Fruit fly (Drosophila melanogaster) whole organism, wandering third instar larva: ENCODE results near the gene CG9338.

ENCODE experiments used
- Abd-B ChIP-seq: fragments of >200 bp; optimal IDR thresholded peaks from 2 replicates; lab custom pipeline; 2017; ENCODE audit warnings: missing biosample characterization, missing genetic modification characterization
- CG32264 ChIP-seq: fragments of 200-800 bp; sonication (Bioruptor generic); optimal IDR thresholded peaks from 2 replicates; lab custom pipeline; 2016; ENCODE audit warnings: missing biosample characterization, missing genetic modification characterization
- CG9705 ChIP-seq: fragments of 200-800 bp; sonication (Bioruptor generic); optimal IDR thresholded peaks from 2 replicates; lab custom pipeline; 2018; ENCODE audit warnings: missing biosample characterization, mild to moderate bottlenecking, missing genetic modification characterization
- CrebA ChIP-seq: fragments of 200-800 bp; sonication (Bioruptor generic); optimal IDR thresholded peaks from 2 replicates; lab custom pipeline; 2016; ENCODE audit warnings: missing biosample characterization, mild to moderate bottlenecking, missing genetic modification characterization, borderline replicate concordance
- Dif ChIP-seq: fragments of 200-275, 200-300 bp; sonication (Bioruptor generic); optimal IDR thresholded peaks from 2 replicates; lab custom pipeline; 2018; ENCODE audit warnings: missing biosample characterization, missing genetic modification characterization; ENCODE audit not compliant: partially characterized antibody
- HLH106 ChIP-seq: fragments of 200-800 bp; optimal IDR thresholded peaks from 3 replicates; lab custom pipeline; 2019; ENCODE audit warnings: missing biosample characterization, mild to moderate bottlenecking, missing genetic modification characterization, moderate library complexity
- Hr78 ChIP-seq: fragments of >200 bp; optimal IDR thresholded peaks from 2 replicates; lab custom pipeline; 2017; ENCODE audit warnings: missing biosample characterization, missing genetic modification characterization
- Hr83 ChIP-seq: fragments of 200-300 bp; sonication (Bioruptor generic); optimal IDR thresholded peaks from 2 replicates; lab custom pipeline; 2016; ENCODE audit warnings: missing biosample characterization, mild to moderate bottlenecking, missing genetic modification characterization, moderate library complexity; ENCODE audit not compliant: poor library complexity, severe bottlenecking
- Jra ChIP-seq: sonication (Bioruptor generic); optimal IDR thresholded peaks from 2 replicates; lab custom pipeline; 2016; ENCODE audit warnings: missing biosample characterization, missing genetic modification characterization
- Mio ChIP-seq: sonication (Bioruptor generic); optimal IDR thresholded peaks from 2 replicates; lab custom pipeline; 2016; ENCODE audit warnings: missing biosample characterization, missing genetic modification characterization
- Myc ChIP-seq: fragments of >200 bp; optimal IDR thresholded peaks from 2 replicates; lab custom pipeline; 2017
- N ChIP-seq: fragments of >200 bp; optimal IDR thresholded peaks from 2 replicates; lab custom pipeline; 2018; ENCODE audit warnings: missing biosample characterization, missing external identifiers, missing genetic modification characterization
- Sp1 ChIP-seq: fragments of 200-800 bp; sonication (Bioruptor generic); optimal IDR thresholded peaks from 3 replicates; lab custom pipeline; 2019; ENCODE audit warnings: missing biosample characterization, mild to moderate bottlenecking, missing genetic modification characterization, moderate library complexity
- Vsx2 ChIP-seq: fragments of 200-300, 225-300 bp; sonication (Bioruptor generic); optimal IDR thresholded peaks from 2 replicates; lab custom pipeline; 2018; ENCODE audit warnings: missing biosample characterization, missing genetic modification characterization; ENCODE audit not compliant: partially characterized antibody
- br ChIP-seq: fragments of 200-800 bp; sonication (Bioruptor generic); optimal IDR thresholded peaks from 2 replicates; lab custom pipeline; 2016; ENCODE audit warnings: missing biosample characterization, missing genetic modification characterization
- brk ChIP-seq: fragments of 200-800 bp; sonication (Bioruptor generic); optimal IDR thresholded peaks from 2 replicates; lab custom pipeline; 2016; ENCODE audit warnings: missing biosample characterization, mild to moderate bottlenecking, missing genetic modification characterization
- dl ChIP-seq, 2 experiments: fragments of 175-275, 200-275 bp in 1 of 2; fragments of 200-275 bp in 1 of 2; sonication (Bioruptor generic); optimal IDR thresholded peaks; lab custom pipeline; 2018; ENCODE audit warnings: mild to moderate bottlenecking in 2 of 2, missing biosample characterization in 2 of 2, missing genetic modification characterization in 2 of 2, moderate library complexity in 2 of 2; ENCODE audit not compliant: partially characterized antibody in 2 of 2, insufficient read depth in 1 of 2
- dmrt93B ChIP-seq: fragments of 200-800 bp; sonication (Bioruptor generic); optimal IDR thresholded peaks from 2 replicates; lab custom pipeline; 2018; ENCODE audit warnings: missing biosample characterization, mild to moderate bottlenecking, missing genetic modification characterization
- ey ChIP-seq: fragments of 200-800 bp; sonication (Bioruptor generic); optimal IDR thresholded peaks from 2 replicates; lab custom pipeline; 2016; ENCODE audit warnings: missing biosample characterization, missing genetic modification characterization
- foxo ChIP-seq, 2 experiments: fragments of 200-800 bp; sonication (Bioruptor generic); optimal IDR thresholded peaks; 2 replicates in 1 of 2; 3 replicates in 1 of 2; lab custom pipeline; 2016 to 2017; ENCODE audit warnings: missing biosample characterization in 2 of 2, missing genetic modification characterization in 2 of 2
- fru ChIP-seq: fragments of 200-800 bp; sonication (Bioruptor generic); optimal IDR thresholded peaks from 3 replicates; lab custom pipeline; 2016; ENCODE audit warnings: missing biosample characterization, mild to moderate bottlenecking, missing genetic modification characterization
- h ChIP-seq: fragments of 200-800 bp; sonication (Bioruptor generic); optimal IDR thresholded peaks from 3 replicates; lab custom pipeline; 2016; ENCODE audit warnings: missing biosample characterization, mild to moderate bottlenecking, missing genetic modification characterization
- jim ChIP-seq: fragments of 175-275, 200-325 bp; sonication (Bioruptor generic); optimal IDR thresholded peaks from 2 replicates; lab custom pipeline; 2016; ENCODE audit warnings: missing biosample characterization, mild to moderate bottlenecking, missing genetic modification characterization
- lola ChIP-seq: fragments of >200 bp; optimal IDR thresholded peaks from 2 replicates; lab custom pipeline; 2017; ENCODE audit warnings: missing biosample characterization, missing genetic modification characterization
- pan ChIP-seq: fragments of >200 bp; optimal IDR thresholded peaks from 2 replicates; lab custom pipeline; 2017
- rgr ChIP-seq: fragments of 200-800 bp; sonication (Bioruptor generic); optimal IDR thresholded peaks from 3 replicates; lab custom pipeline; 2016; ENCODE audit warnings: missing biosample characterization, mild to moderate bottlenecking, missing genetic modification characterization
- sage ChIP-seq: fragments of 200-800 bp; sonication (Bioruptor generic); optimal IDR thresholded peaks from 2 replicates; lab custom pipeline; 2016; ENCODE audit warnings: missing biosample characterization, mild to moderate bottlenecking, missing genetic modification characterization
- sv ChIP-seq: fragments of 200-800 bp; sonication (Bioruptor generic); optimal IDR thresholded peaks from 3 replicates; lab custom pipeline; 2016; ENCODE audit warnings: missing biosample characterization, missing genetic modification characterization
- tai ChIP-seq: sonication (Bioruptor generic); optimal IDR thresholded peaks from 2 replicates; lab custom pipeline; 2016; ENCODE audit warnings: missing biosample characterization, missing genetic modification characterization
- woc ChIP-seq: sonication (Bioruptor generic); optimal IDR thresholded peaks from 2 replicates; lab custom pipeline; 2016; ENCODE audit warnings: missing biosample characterization, mild to moderate bottlenecking, missing genetic modification characterization

The CG9338 gene

dm6 chr2L:20896681-20897341 lies 31.8 kb downstream of the CG9338 start:
- TF ChIP-seq Hr83 (GFP tag; lab: Kevin White, UChicago) = peak; percentile 55
- no peak for TF ChIP-seq dl (GFP tag; optimal IDR thresholded peaks at IDR 0.05; lab: Kevin White, UChicago; ENCODE audit: insufficient read depth in 1 of 2, partially characterized antibody in 2 of 2)
- TF ChIP-seq foxo (GFP tag; optimal IDR thresholded peaks at IDR 0.05; lab: Kevin White, UChicago) = no peak

dm6 chr2L:20898478-20899075 lies 33.6 kb downstream of the CG9338 start:
- TF ChIP-seq ey (GFP tag; lab: Kevin White, UChicago) (no peak), Mio (no peak), HLH106 (tag; lab: Kevin White, UChicago) (no peak), dmrt93B (GFP tag; lab: Kevin White, UChicago) (no peak), foxo (GFP tag; optimal IDR thresholded peaks at IDR 0.05; lab: Kevin White, UChicago) (no peak), CG9705 (GFP tag; lab: Kevin White, UChicago) (no peak), fru (GFP tag; lab: Kevin White, UChicago) (no peak), tai (GFP tag; lab: Kevin White, UChicago) (no peak), dl (GFP tag; optimal IDR thresholded peaks at IDR 0.05; lab: Kevin White, UChicago; ENCODE audit: insufficient read depth in 1 of 2, partially characterized antibody in 2 of 2) (no peak), woc (no peak), Hr83 (GFP tag; lab: Kevin White, UChicago) (no peak), Abd-B (GFP tag; lab: Kevin White, UChicago) (no peak), lola (GFP tag; lab: Kevin White, UChicago) (no peak), Sp1 (GFP tag; lab: Kevin White, UChicago) (no peak), Dif (GFP tag; lab: Kevin White, UChicago) (no peak), Hr78 (GFP tag; lab: Kevin White, UChicago) (no peak), brk (no peak), sv (GFP tag; lab: Kevin White, UChicago) (no peak), N (GFP tag; lab: Kevin White, UChicago) (no peak), h (GFP tag; lab: Kevin White, UChicago) (no peak)
- TF ChIP-seq, all 38 proteins: peak for 0

dm6 chr2L:20904327-20904726 lies 39.3 kb downstream of the CG9338 start:
- no peak for TF ChIP-seq rgr (GFP tag; lab: Kevin White, UChicago)
- no peak for TF ChIP-seq dmrt93B (GFP tag; lab: Kevin White, UChicago)
- no peak for TF ChIP-seq Sp1 (GFP tag; lab: Kevin White, UChicago)
- no peak for TF ChIP-seq Myc
- no peak for TF ChIP-seq tai (GFP tag; lab: Kevin White, UChicago)
- TF ChIP-seq sage (GFP tag; lab: Kevin White, UChicago) = no peak
- no peak for TF ChIP-seq Mio
- no peak for TF ChIP-seq CrebA
- no peak for TF ChIP-seq CG9705 (GFP tag; lab: Kevin White, UChicago)
- TF ChIP-seq HLH106 (tag; lab: Kevin White, UChicago) = no peak
- TF ChIP-seq dl (GFP tag; optimal IDR thresholded peaks at IDR 0.05; lab: Kevin White, UChicago; ENCODE audit: insufficient read depth in 1 of 2, partially characterized antibody in 2 of 2) = no peak
- no peak for TF ChIP-seq brk
- TF ChIP-seq sv (GFP tag; lab: Kevin White, UChicago) = no peak
- TF ChIP-seq Vsx2 (GFP tag; lab: Kevin White, UChicago) = no peak
- TF ChIP-seq woc = no peak
- TF ChIP-seq jim = no peak
- no peak for TF ChIP-seq N (GFP tag; lab: Kevin White, UChicago)
- TF ChIP-seq Abd-B (GFP tag; lab: Kevin White, UChicago) = no peak
- no peak for TF ChIP-seq CG32264 (GFP tag; lab: Kevin White, UChicago)

- TF ChIP-seq sage (GFP tag; lab: Kevin White, UChicago) (no peak), jim (no peak), Jra (GFP tag; lab: Kevin White, UChicago) (no peak), tai (GFP tag; lab: Kevin White, UChicago) (no peak), fru (GFP tag; lab: Kevin White, UChicago) (no peak), Hr78 (GFP tag; lab: Kevin White, UChicago) (no peak), Abd-B (GFP tag; lab: Kevin White, UChicago) (no peak), br (GFP tag; lab: Kevin White, UChicago) (no peak), CG32264 (GFP tag; lab: Kevin White, UChicago) (no peak), lola (GFP tag; lab: Kevin White, UChicago) (no peak), pan (lab: Kevin White, UChicago) (no peak)
Observed at dm6 chr2L:20905025-20905424, 40.0 kb downstream of the CG9338 start.
